Fruit fly (Drosophila melanogaster) whole organism, embryonic: ENCODE results near the gene Ddc.

Experiments used
- Abd-B ChIP-seq: fragments of 200-800 bp; sonication (Bioruptor generic); optimal IDR thresholded peaks from 2 replicates; lab custom pipeline; 2018; ENCODE audit warnings: missing biosample characterization, mild to moderate bottlenecking, missing genetic modification characterization, moderate library complexity
- B-H1 ChIP-seq: fragments of 200-800 bp; sonication (Bioruptor generic); IDR thresholded peaks from 3 replicates; pipeline ENCODE4 v1.3.6; 2022; ENCODE audit warnings: missing biosample characterization, missing genetic modification characterization
- CG1024 ChIP-seq: fragments of 200-800 bp; sonication (Bioruptor generic); IDR thresholded peaks from 2 replicates; pipeline ENCODE4 v1.3.6; 2022; ENCODE audit warnings: missing biosample characterization, missing genetic modification characterization
- CG10959 ChIP-seq: fragments of 200-800 bp; sonication (Bioruptor generic); IDR thresholded peaks from 2 replicates; pipeline ENCODE4 v1.3.6; 2022; ENCODE audit warnings: missing biosample characterization, missing genetic modification characterization
- CG11085 ChIP-seq: fragments of 200-800 bp; sonication (Bioruptor generic); IDR thresholded peaks from 2 replicates; pipeline ENCODE4 v1.3.6; 2022; ENCODE audit warnings: missing biosample characterization, missing genetic modification characterization
- CG11695 ChIP-seq: fragments of 200-800 bp; sonication (Bioruptor generic); IDR thresholded peaks from 3 replicates; pipeline ENCODE4 v1.3.6; 2022; ENCODE audit warnings: missing biosample characterization, missing genetic modification characterization
- CG12155 ChIP-seq: fragments of 200-800 bp; sonication (Bioruptor generic); optimal IDR thresholded peaks from 3 replicates; lab custom pipeline; 2016; ENCODE audit warnings: missing biosample characterization, missing genetic modification characterization
- CG12219 ChIP-seq: fragments of 200-800 bp; sonication (Bioruptor generic); optimal IDR thresholded peaks from 3 replicates; lab custom pipeline; 2018; ENCODE audit warnings: missing biosample characterization, mild to moderate bottlenecking, missing genetic modification characterization
- CG12391 ChIP-seq: fragments of 200-800 bp; sonication (Bioruptor generic); optimal IDR thresholded peaks from 3 replicates; lab custom pipeline; 2018; ENCODE audit warnings: missing biosample characterization, mild to moderate bottlenecking, missing genetic modification characterization, moderate library complexity
- CG14050 ChIP-seq: fragments of 200-800 bp; sonication (Bioruptor generic); IDR thresholded peaks from 3 replicates; pipeline ENCODE4 v1.3.6; 2022; ENCODE audit warnings: missing biosample characterization, missing genetic modification characterization
- CG15011 ChIP-seq: fragments of 200-800 bp; sonication (Bioruptor generic); optimal IDR thresholded peaks from 3 replicates; lab custom pipeline; 2018; ENCODE audit warnings: missing biosample characterization, mild to moderate bottlenecking, missing genetic modification characterization
- CG15269 ChIP-seq: fragments of 200-800 bp; sonication (Bioruptor generic); optimal IDR thresholded peaks from 2 replicates; lab custom pipeline; 2018; ENCODE audit warnings: missing biosample characterization, mild to moderate bottlenecking, missing genetic modification characterization, moderate library complexity
- CG15479 ChIP-seq: fragments of 200-800 bp; sonication (Bioruptor generic); optimal IDR thresholded peaks from 3 replicates; lab custom pipeline; 2019; ENCODE audit warnings: missing biosample characterization, mild to moderate bottlenecking, missing genetic modification characterization, moderate library complexity
- CG15601 ChIP-seq: fragments of 200-800 bp; sonication (Bioruptor generic); optimal IDR thresholded peaks from 3 replicates; lab custom pipeline; 2019; ENCODE audit warnings: missing biosample characterization, mild to moderate bottlenecking, missing genetic modification characterization, moderate library complexity
- CG17568 ChIP-seq: fragments of 200-800 bp; sonication (Bioruptor generic); optimal IDR thresholded peaks from 2 replicates; lab custom pipeline; 2018; ENCODE audit warnings: missing biosample characterization, mild to moderate bottlenecking, missing genetic modification characterization, moderate library complexity
- CG18011 ChIP-seq: fragments of 200-800 bp; sonication (Bioruptor generic); optimal IDR thresholded peaks from 2 replicates; lab custom pipeline; 2017; ENCODE audit warnings: missing biosample characterization, missing genetic modification characterization, mild to moderate bottlenecking, moderate library complexity, missing genotype
- CG32532 ChIP-seq: fragments of 200-800 bp; sonication (Bioruptor generic); IDR thresholded peaks from 2 replicates; pipeline ENCODE4 v1.3.6; 2022; ENCODE audit warnings: missing biosample characterization, missing genetic modification characterization
- CG6689 ChIP-seq: fragments of 200-800 bp; sonication (Bioruptor generic); IDR thresholded peaks from 2 replicates; pipeline ENCODE4 v1.3.6; 2022; ENCODE audit warnings: missing biosample characterization, missing genetic modification characterization
- CG8924 ChIP-seq: fragments of 200-800 bp; optimal IDR thresholded peaks from 3 replicates; lab custom pipeline; 2019; ENCODE audit warnings: missing biosample characterization, mild to moderate bottlenecking, missing genetic modification characterization, moderate library complexity
- CG9932 ChIP-seq: fragments of 200-800 bp; sonication (Bioruptor generic); IDR thresholded peaks from 2 replicates; pipeline ENCODE4 v1.3.6; 2022; ENCODE audit warnings: missing biosample characterization, missing genetic modification characterization
- Chrac-16 ChIP-seq: fragments of 200-800 bp; sonication (Bioruptor generic); optimal IDR thresholded peaks from 3 replicates; lab custom pipeline; 2016; ENCODE audit warnings: missing biosample characterization, missing genetic modification characterization
- D ChIP-seq, 2 experiments: fragments of 200-800 bp in 1 of 2; fragments of >200 bp in 1 of 2; sonication (Bioruptor generic) in 1 of 2; optimal IDR thresholded peaks; 2 replicates in 1 of 2; 3 replicates in 1 of 2; lab custom pipeline; 2017; ENCODE audit warnings: mild to moderate bottlenecking in 1 of 2, missing biosample characterization in 1 of 2, missing genetic modification characterization in 1 of 2, missing genetic modification reagents in 1 of 2
- Dip2 ChIP-seq: fragments of 200-800 bp; sonication (Bioruptor generic); IDR thresholded peaks from 2 replicates; pipeline ENCODE4 v1.3.6; 2022; ENCODE audit warnings: missing biosample characterization, missing genetic modification characterization
- Dll ChIP-seq: fragments of 200-800 bp; sonication (Bioruptor generic); IDR thresholded peaks from 4 replicates; pipeline ENCODE4 v1.3.6; 2022; ENCODE audit warnings: missing biosample characterization, missing genetic modification characterization; ENCODE audit not compliant: partially characterized antibody
- HLH4C ChIP-seq: fragments of 200-800 bp; sonication (Bioruptor generic); IDR thresholded peaks from 3 replicates; pipeline ENCODE4 v1.3.6; 2022; ENCODE audit warnings: missing biosample characterization, missing genetic modification characterization; ENCODE audit not compliant: partially characterized antibody
- HmgZ ChIP-seq: fragments of 200-800 bp; sonication (Bioruptor generic); optimal IDR thresholded peaks from 2 replicates; lab custom pipeline; 2018; ENCODE audit warnings: missing biosample characterization, mild to moderate bottlenecking, missing genetic modification characterization
- Max ChIP-seq: fragments of 200-800 bp; sonication (Bioruptor generic); optimal IDR thresholded peaks from 2 replicates; lab custom pipeline; 2016; ENCODE audit warnings: missing biosample characterization, mild to moderate bottlenecking, missing genetic modification characterization
- Myb ChIP-seq: fragments of 200-800 bp; sonication (Bioruptor generic); optimal IDR thresholded peaks from 2 replicates; lab custom pipeline; 2016; ENCODE audit warnings: missing biosample characterization, missing genetic modification characterization
- YL-1 ChIP-seq: fragments of 200-800 bp; sonication (Bioruptor generic); optimal IDR thresholded peaks from 3 replicates; lab custom pipeline; 2017; ENCODE audit warnings: missing biosample characterization, mild to moderate bottlenecking, missing genetic modification characterization
- al ChIP-seq: fragments of 200-800 bp; sonication (Bioruptor generic); IDR thresholded peaks from 2 replicates; pipeline ENCODE4 v1.3.6; 2022; ENCODE audit warnings: missing biosample characterization, missing genetic modification characterization
- btn ChIP-seq: fragments of 200-800 bp; sonication (Bioruptor generic); optimal IDR thresholded peaks from 2 replicates; lab custom pipeline; 2016; ENCODE audit warnings: missing biosample characterization, missing genetic modification characterization
- cas ChIP-seq: fragments of 200-800 bp; sonication (Bioruptor generic); IDR thresholded peaks from 2 replicates; pipeline ENCODE4 v1.3.6; 2022; ENCODE audit warnings: missing biosample characterization, missing genetic modification characterization
- chif ChIP-seq, 2 experiments: fragments of 200-800 bp; sonication (Bioruptor generic); optimal IDR thresholded peaks; 3 replicates each; lab custom pipeline; 2016; ENCODE audit warnings: missing biosample characterization in 2 of 2, missing genetic modification characterization in 2 of 2
- corto ChIP-seq: fragments of 200-800 bp; sonication (Bioruptor generic); optimal IDR thresholded peaks from 2 replicates; lab custom pipeline; 2016; ENCODE audit warnings: missing biosample characterization, mild to moderate bottlenecking, missing genetic modification characterization, moderate library complexity
- grn ChIP-seq: fragments of 200-800 bp; sonication (Bioruptor generic); optimal IDR thresholded peaks from 3 replicates; lab custom pipeline; 2017; ENCODE audit warnings: missing biosample characterization, missing genetic modification characterization
- ind ChIP-seq: fragments of 200-800 bp; sonication (Bioruptor generic); optimal IDR thresholded peaks from 3 replicates; lab custom pipeline; 2016; ENCODE audit warnings: missing biosample characterization, missing genetic modification characterization
- lab ChIP-seq: fragments of 200-800 bp; sonication (Bioruptor generic); optimal IDR thresholded peaks from 3 replicates; lab custom pipeline; 2017; ENCODE audit warnings: missing biosample characterization, missing genetic modification characterization, mild to moderate bottlenecking, moderate library complexity, missing genetic modification reagents
- lilli ChIP-seq: fragments of 200-800 bp; sonication (Bioruptor generic); optimal IDR thresholded peaks from 3 replicates; lab custom pipeline; 2016; ENCODE audit warnings: missing biosample characterization, missing genetic modification characterization
- pfk ChIP-seq: fragments of 200-800 bp; sonication (Bioruptor generic); optimal IDR thresholded peaks from 2 replicates; lab custom pipeline; 2018; ENCODE audit warnings: missing biosample characterization, mild to moderate bottlenecking, missing genetic modification characterization, moderate library complexity
- prd ChIP-seq, 3 experiments: fragments of >200 bp in 2 of 3; fragments of 200-800 bp in 1 of 3; sonication (Bioruptor generic) in 1 of 3; optimal IDR thresholded peaks in 2 of 3; IDR thresholded peaks in 1 of 3; 2 replicates in 2 of 3; 3 replicates in 1 of 3; pipeline versions ENCODE4 v1.3.6 to Lab custom; 2017 to 2022; ENCODE audit warnings: missing biosample characterization in 1 of 3, missing genetic modification characterization in 1 of 3
- pzg ChIP-seq: fragments of 200-800 bp; sonication (Bioruptor generic); optimal IDR thresholded peaks from 3 replicates; lab custom pipeline; 2018; ENCODE audit warnings: missing biosample characterization, mild to moderate bottlenecking, missing genetic modification characterization, moderate library complexity
- run ChIP-seq: fragments of 200-800 bp; sonication (Bioruptor generic); optimal IDR thresholded peaks from 3 replicates; lab custom pipeline; 2018; ENCODE audit warnings: missing biosample characterization, mild to moderate bottlenecking, missing genetic modification characterization
- schlank ChIP-seq: fragments of 200-800 bp; sonication (Bioruptor generic); optimal IDR thresholded peaks from 2 replicates; lab custom pipeline; 2018; ENCODE audit warnings: missing biosample characterization, mild to moderate bottlenecking, missing genetic modification characterization
- scrt ChIP-seq: fragments of 200-800 bp; sonication (Bioruptor generic); optimal IDR thresholded peaks from 2 replicates; lab custom pipeline; 2018; ENCODE audit warnings: missing biosample characterization, mild to moderate bottlenecking, missing genetic modification characterization, moderate library complexity
- sob ChIP-seq: fragments of 200-800 bp; sonication (Bioruptor generic); IDR thresholded peaks from 2 replicates; pipeline ENCODE4 v1.3.6; 2022; ENCODE audit warnings: missing biosample characterization, missing genetic modification characterization
- tap ChIP-seq: fragments of 200-800 bp; optimal IDR thresholded peaks from 3 replicates; lab custom pipeline; 2019; ENCODE audit warnings: missing biosample characterization, mild to moderate bottlenecking, missing genetic modification characterization, moderate library complexity
- twi ChIP-seq: fragments of 200-800 bp; optimal IDR thresholded peaks from 2 replicates; lab custom pipeline; 2019; ENCODE audit warnings: missing biosample characterization, mild to moderate bottlenecking, missing genetic modification characterization, moderate library complexity
- z ChIP-seq: fragments of 200-800 bp; sonication (Bioruptor generic); IDR thresholded peaks from 3 replicates; pipeline ENCODE4 v1.3.6; 2022; ENCODE audit warnings: missing biosample characterization, missing genetic modification characterization

Gene Ddc

dm6 chr2L:19158005-19158666 is 38.0 kb upstream of the Ddc start (continued):
- TF ChIP-seq schlank (tag; lab: Kevin White, UChicago): peak; percentile 14
- peak; percentile 55 for TF ChIP-seq HmgZ (tag; lab: Kevin White, UChicago)
- no peak for TF ChIP-seq CG10959 (GFP tag; lab: Robert Waterston, UW)
- TF ChIP-seq al: no peak
- TF ChIP-seq CG11085 (GFP tag; lab: Robert Waterston, UW): no peak
- no peak for TF ChIP-seq lilli
- TF ChIP-seq CG32532 (GFP tag; lab: Robert Waterston, UW): peak; percentile 57
- peak; percentile 39 for TF ChIP-seq twi (tag; lab: Kevin White, UChicago)
- no peak for TF ChIP-seq CG9932 (GFP tag; lab: Robert Waterston, UW)
- peak; percentile 98 for TF ChIP-seq z (GFP tag; lab: Robert Waterston, UW)
- TF ChIP-seq CG8924 (tag; lab: Kevin White, UChicago): peak; percentile 78
- peak; percentile 21 for TF ChIP-seq run
- TF ChIP-seq lab (GFP tag; lab: Kevin White, UChicago): peak; percentile 77
- peak; percentile 32 for TF ChIP-seq CG15269 (tag; lab: Kevin White, UChicago)
- peak; percentile 58 for TF ChIP-seq CG17568 (GFP tag; lab: Kevin White, UChicago)
- TF ChIP-seq YL-1 (GFP tag; lab: Kevin White, UChicago): peak; percentile 3
- no peak for TF ChIP-seq CG14050 (GFP tag; lab: Robert Waterston, UW)
- peak; percentile 45 for TF ChIP-seq D (optimal IDR thresholded peaks at IDR 0.05; lab: Kevin White, UChicago)
- TF ChIP-seq D (GFP tag; optimal IDR thresholded peaks at IDR 0.05; lab: Kevin White, UChicago): no peak
- TF ChIP-seq CG18011 (GFP tag; lab: Kevin White, UChicago): no peak
- peak; percentile 5 for TF ChIP-seq CG15601 (tag; lab: Kevin White, UChicago)
- TF ChIP-seq ind (GFP tag; lab: Kevin White, UChicago): no peak
- TF ChIP-seq corto (GFP tag; lab: Kevin White, UChicago): peak; percentile 40
- TF ChIP-seq Max (GFP tag; lab: Kevin White, UChicago): peak; percentile 30
- TF ChIP-seq prd (optimal IDR thresholded peaks at IDR 0.05; lab: Kevin White, UChicago): no peak
- TF ChIP-seq prd (GFP tag; IDR thresholded peaks at IDR 0.05; lab: Robert Waterston, UW): no peak
- no peak for TF ChIP-seq Chrac-16 (GFP tag; lab: Kevin White, UChicago)
- no peak for TF ChIP-seq btn (GFP tag; lab: Kevin White, UChicago)
- TF ChIP-seq tap (tag; lab: Kevin White, UChicago): no peak
- no peak for TF ChIP-seq grn (GFP tag; lab: Kevin White, UChicago)
- TF ChIP-seq HLH4C (GFP tag; lab: Robert Waterston, UW): 0 out of 3 replicates have a peak, but pooled peaks have one; percentile 16
- no peak for TF ChIP-seq B-H1
- peak; percentile 78 for TF ChIP-seq scrt (GFP tag; lab: Kevin White, UChicago)
- TF ChIP-seq CG11695: no peak
- TF ChIP-seq CG12219 (GFP tag; lab: Kevin White, UChicago): no peak
- TF ChIP-seq Abd-B: no peak
- peak in 1 of 2 experiments; percentile 25 for TF ChIP-seq chif (GFP tag; optimal IDR thresholded peaks at IDR 0.05; lab: Kevin White, UChicago)
- peak; percentile 3 for TF ChIP-seq CG12391 (tag; lab: Kevin White, UChicago)
- peak; percentile 60 for TF ChIP-seq CG12155 (GFP tag; lab: Kevin White, UChicago)
- TF ChIP-seq Dip2: no peak
- 0 out of 2 replicates have a peak, but pooled peaks have one; percentile 9 for TF ChIP-seq CG1024 (GFP tag; lab: Robert Waterston, UW)
- peak; percentile 100 for TF ChIP-seq pfk (GFP tag; lab: Kevin White, UChicago)
- TF ChIP-seq Dll (GFP tag; lab: Robert Waterston, UW): peak; percentile 27; the same call in 1 of the 4 replicates
- peak; percentile 83 for TF ChIP-seq CG15479 (GFP tag; lab: Kevin White, UChicago)
- TF ChIP-seq CG6689 (GFP tag; lab: Robert Waterston, UW): no peak
- TF ChIP-seq cas: peak; percentile 30; the same call in 1 of the 2 replicates
- no peak for TF ChIP-seq CG15011 (GFP tag; lab: Kevin White, UChicago)
- no peak for TF ChIP-seq sob
- no peak for TF ChIP-seq Myb (GFP tag; lab: Kevin White, UChicago)
- peak; percentile 6 for TF ChIP-seq pzg (GFP tag; lab: Kevin White, UChicago)
